Fruit fly (Drosophila melanogaster): ENCODE data around the gene RhoGAP93B.
A peak's percentile ranks its signal among the peaks of the same experiment; 100 is the strongest.

RhoGAP93B gene

dm6 chr3R:21064000-21064924, 33.4 kb downstream of the RhoGAP93B start, which contains the start of gene Cortactin:
TSS of gene Cortactin (minus strand) at chr3R:21064471.
- TF ChIP-seq CTCF (optimal IDR thresholded peaks at IDR 0.05) (peak in 1 of 2 experiments; percentile 47), CG8478 (optimal IDR thresholded peaks at IDR 0.05) (no peak)

- TF ChIP-seq CG8478 (optimal IDR thresholded peaks at IDR 0.05) (no peak), CTCF (optimal IDR thresholded peaks at IDR 0.05) (no peak)
Observed at dm6 chr3R:21063433-21063832, 34.2 kb downstream of the RhoGAP93B start.

dm6 chr3R:21060430-21061245, 37.0 kb downstream of the RhoGAP93B start, which contains the start of gene Mvl:
TSS of gene Mvl (minus strand) at chr3R:21060800.
- TF ChIP-seq CG8478 (optimal IDR thresholded peaks at IDR 0.05) (no peak), CTCF (optimal IDR thresholded peaks at IDR 0.05) (peak; percentile 5 to 35)

dm6 chr3R:21059486-21060356, 37.9 kb downstream of the RhoGAP93B start:
- TF ChIP-seq CTCF (optimal IDR thresholded peaks at IDR 0.05) = no peak

dm6 chr3R:21057519-21057918, 40.1 kb downstream of the RhoGAP93B start:
- TF ChIP-seq CTCF (optimal IDR thresholded peaks at IDR 0.05) = no peak
- TF ChIP-seq CG8478 (optimal IDR thresholded peaks at IDR 0.05) = no peak

dm6 chr3R:21050875-21051274, 46.8 kb downstream of the RhoGAP93B start, which contains the start of gene Jhbp15:
TSS of gene Jhbp15 (minus strand) at chr3R:21050975.
- TF ChIP-seq CG8478 (optimal IDR thresholded peaks at IDR 0.05) (no peak), CTCF (optimal IDR thresholded peaks at IDR 0.05) (no peak)

- TF ChIP-seq CG8478 (optimal IDR thresholded peaks at IDR 0.05) = no peak
- no peak for TF ChIP-seq CTCF (optimal IDR thresholded peaks at IDR 0.05)
Observed at dm6 chr3R:21048729-21049128, 48.9 kb downstream of the RhoGAP93B start, which contains the start of gene CG7079. TSS of gene CG7079 (minus strand) at chr3R:21048829.

dm6 chr3R:21046927-21047326, 50.7 kb downstream of the RhoGAP93B start, which contains the start of gene CG31207:
TSS of gene CG31207 (minus strand) at chr3R:21047027.
- TF ChIP-seq CTCF (optimal IDR thresholded peaks at IDR 0.05) (no peak), CG8478 (optimal IDR thresholded peaks at IDR 0.05) (no peak)

- TF ChIP-seq CG8478 (optimal IDR thresholded peaks at IDR 0.05) (no peak), CTCF (optimal IDR thresholded peaks at IDR 0.05) (no peak)
Observed at dm6 chr3R:21045742-21046141, 51.9 kb downstream of the RhoGAP93B start, which contains the start of gene CG31189. TSS of gene CG31189 (minus strand) at chr3R:21045842.

- TF ChIP-seq CG8478 (optimal IDR thresholded peaks at IDR 0.05) (no peak), CTCF (optimal IDR thresholded peaks at IDR 0.05) (no peak)
Observed at dm6 chr3R:21043549-21044118, 54.0 kb downstream of the RhoGAP93B start, which contains the start of gene CG12278. TSS of gene CG12278 (plus strand) at chr3R:21044068.

- TF ChIP-seq CTCF (optimal IDR thresholded peaks at IDR 0.05) (no peak), CG8478 (optimal IDR thresholded peaks at IDR 0.05) (no peak)
Observed at dm6 chr3R:21042399-21042798, 55.2 kb downstream of the RhoGAP93B start, which contains the start of gene Dhc93AB. TSS of gene Dhc93AB (minus strand) at chr3R:21042499.

All from S2 (cell line).